Worm (Caenorhabditis elegans) whole organism, L4 larva: ENCODE measurements around the gene C31E10.6.
A peak's percentile ranks its signal among the peaks of the same experiment; 100 is the strongest.

Experiments
- F10B5.3 ChIP-seq: sonication (generic microtip); optimal IDR thresholded peaks from 2 replicates; lab custom pipeline; 2016; ENCODE audit warnings: mild to moderate bottlenecking, missing genetic modification characterization, missing compliant biosample characterization
- F37D6.2 ChIP-seq: sonication (generic microtip); optimal IDR thresholded peaks from 2 replicates; lab custom pipeline; 2016; ENCODE audit warnings: mild to moderate bottlenecking, missing genetic modification characterization, missing compliant biosample characterization
- R02D3.7 ChIP-seq: fragments of 150-350 bp; sonication (generic microtip); optimal IDR thresholded peaks from 3 replicates; lab custom pipeline; 2014; ENCODE audit warnings: missing biosample characterization, missing genetic modification characterization
- T26A8.4 ChIP-seq: fragments of 200-800 bp; sonication (Bioruptor generic); IDR thresholded peaks from 2 replicates; pipeline ENCODE4 v1.3.6; 2022; ENCODE audit warnings: missing genetic modification characterization, missing compliant biosample characterization
- ZK546.5 ChIP-seq, 2 experiments: sonication (generic microtip); optimal IDR thresholded peaks; 2 replicates each; lab custom pipeline; 2017; ENCODE audit warnings: missing biosample characterization in 2 of 2, missing genetic modification characterization in 2 of 2
- aha-1 ChIP-seq: fragments of 150-350 bp; peaks from one replicate; lab custom pipeline; 2014; ENCODE audit warnings: missing biosample characterization, missing genetic modification characterization
- ceh-28 ChIP-seq: fragments of 150-350 bp; optimal IDR thresholded peaks from 2 replicates; lab custom pipeline; 2014; ENCODE audit warnings: missing biosample characterization, missing genetic modification reagents, missing genetic modification characterization
- ceh-44 ChIP-seq: fragments of 200-800 bp; sonication (Bioruptor generic); IDR thresholded peaks from 2 replicates; pipeline ENCODE4 v1.3.6; 2022; ENCODE audit warnings: missing genetic modification reagents, missing genetic modification characterization, missing compliant biosample characterization
- ceh-62 ChIP-seq: sonication (generic microtip); optimal IDR thresholded peaks from 2 replicates; lab custom pipeline; 2017; ENCODE audit warnings: missing biosample characterization, missing genetic modification characterization
- ces-1 ChIP-seq: fragments of 150-350 bp; sonication (generic microtip); optimal IDR thresholded peaks from 4 replicates; lab custom pipeline; 2014; ENCODE audit warnings: missing biosample characterization, missing genetic modification reagents, missing genetic modification characterization
- daf-16 ChIP-seq, 3 experiments: sonication (generic microtip); optimal IDR thresholded peaks; 2 replicates each; lab custom pipeline; 2016 to 2017; ENCODE audit warnings: missing genetic modification characterization in 3 of 3, missing genetic modification reagents in 3 of 3, mild to moderate bottlenecking in 2 of 3, missing compliant biosample characterization in 2 of 3, missing biosample characterization in 1 of 3, moderate library complexity in 1 of 3
- dmd-6 ChIP-seq: fragments of 200-800 bp; sonication (Bioruptor generic); IDR thresholded peaks from 2 replicates; pipeline ENCODE4 v1.3.6; 2022; ENCODE audit warnings: missing genetic modification reagents, missing genetic modification characterization, missing compliant biosample characterization
- dve-1 ChIP-seq: sonication (generic microtip); optimal IDR thresholded peaks from 2 replicates; lab custom pipeline; 2017; ENCODE audit warnings: antibody characterized with exemption, mild to moderate bottlenecking, missing genetic modification characterization, missing compliant biosample characterization; ENCODE audit not compliant: insufficient read depth
- fkh-10 ChIP-seq: fragments of 150-350 bp; optimal IDR thresholded peaks from 2 replicates; lab custom pipeline; 2014; ENCODE audit warnings: missing biosample characterization, missing genetic modification reagents, missing genetic modification characterization
- hif-1 ChIP-seq, 2 experiments: sonication (generic microtip); optimal IDR thresholded peaks; 2 replicates each; lab custom pipeline; 2016 to 2017; ENCODE audit warnings: missing compliant biosample characterization in 2 of 2, missing genetic modification characterization in 2 of 2, missing genetic modification reagents in 2 of 2, missing genotype in 2 of 2, mild to moderate bottlenecking in 1 of 2
- hlh-11 ChIP-seq: fragments of 200-800 bp; sonication (Bioruptor generic); optimal IDR thresholded peaks from 2 replicates; lab custom pipeline; 2018; ENCODE audit warnings: mild to moderate bottlenecking, missing genetic modification characterization, missing compliant biosample characterization
- hlh-30 ChIP-seq: sonication (generic microtip); optimal IDR thresholded peaks from 2 replicates; lab custom pipeline; 2017; ENCODE audit warnings: antibody characterized with exemption, mild to moderate bottlenecking, missing genetic modification characterization, missing compliant biosample characterization; ENCODE audit not compliant: insufficient read depth
- hmg-1.1 ChIP-seq: fragments of 200-800 bp; sonication (Bioruptor generic); IDR thresholded peaks from 2 replicates; pipeline ENCODE4 v1.3.6; 2022; ENCODE audit warnings: missing genetic modification reagents, missing genetic modification characterization, missing compliant biosample characterization
- jun-1 ChIP-seq: fragments of 150-350 bp; optimal IDR thresholded peaks from 2 replicates; lab custom pipeline; 2014; ENCODE audit warnings: missing biosample characterization, missing genetic modification reagents, missing genetic modification characterization
- lin-39 ChIP-seq: fragments of 150-350 bp; optimal IDR thresholded peaks from 2 replicates; lab custom pipeline; 2014; ENCODE audit warnings: missing biosample characterization, missing genetic modification reagents, missing genetic modification characterization
- lir-3 ChIP-seq: sonication (generic microtip); optimal IDR thresholded peaks from 2 replicates; lab custom pipeline; 2016; ENCODE audit warnings: mild to moderate bottlenecking, missing genetic modification characterization, missing compliant biosample characterization
- lsy-2 ChIP-seq, 2 experiments: fragments of 150-350 bp in 1 of 2; sonication (generic microtip) in 1 of 2; optimal IDR thresholded peaks; 2 replicates each; lab custom pipeline; 2014 to 2017; ENCODE audit warnings: missing biosample characterization in 2 of 2, missing genetic modification characterization in 2 of 2
- mdl-1 ChIP-seq, 2 experiments: fragments of 150-350 bp in 1 of 2; sonication (generic microtip) in 1 of 2; optimal IDR thresholded peaks; 2 replicates each; lab custom pipeline; 2014 to 2017; ENCODE audit warnings: missing biosample characterization in 2 of 2, missing genetic modification characterization in 2 of 2
- mep-1 ChIP-seq: fragments of 150-350 bp; sonication (generic microtip); optimal IDR thresholded peaks from 3 replicates; lab custom pipeline; 2014; ENCODE audit warnings: missing biosample characterization, missing genetic modification characterization
- mes-2 ChIP-seq: sonication (generic microtip); optimal IDR thresholded peaks from 2 replicates; lab custom pipeline; 2016; ENCODE audit warnings: missing genotype, mild to moderate bottlenecking, missing genetic modification characterization, missing compliant biosample characterization; ENCODE audit not compliant: poor library complexity, severe bottlenecking
- mxl-3 ChIP-seq: fragments of 200-800 bp; sonication (Bioruptor generic); optimal IDR thresholded peaks from 2 replicates; lab custom pipeline; 2018; ENCODE audit warnings: mild to moderate bottlenecking, missing genetic modification characterization, missing compliant biosample characterization
- nhr-102 ChIP-seq: sonication (generic microtip); optimal IDR thresholded peaks from 2 replicates; lab custom pipeline; 2016; ENCODE audit warnings: mild to moderate bottlenecking, missing genetic modification characterization, moderate library complexity, missing compliant biosample characterization
- nhr-25 ChIP-seq: sonication (generic microtip); optimal IDR thresholded peaks from 2 replicates; lab custom pipeline; 2017; ENCODE audit warnings: missing genetic modification characterization, mild to moderate bottlenecking, missing compliant biosample characterization, antibody characterized with exemption, moderate library complexity, borderline replicate concordance; ENCODE audit not compliant: insufficient read depth
- nhr-28 ChIP-seq: fragments of 150-350 bp; optimal IDR thresholded peaks from 2 replicates; lab custom pipeline; 2014; ENCODE audit warnings: missing biosample characterization, missing genetic modification characterization
- nhr-6 ChIP-seq: fragments of 150-350 bp; optimal IDR thresholded peaks from 2 replicates; lab custom pipeline; 2014; ENCODE audit warnings: missing biosample characterization, missing genetic modification characterization
- php-3 ChIP-seq: fragments of 200-800 bp; sonication (Bioruptor generic); IDR thresholded peaks from 2 replicates; pipeline ENCODE4 v1.3.6; 2022; ENCODE audit warnings: missing genetic modification reagents, missing genetic modification characterization, missing compliant biosample characterization
- pqm-1 ChIP-seq: sonication (generic microtip); optimal IDR thresholded peaks from 2 replicates; lab custom pipeline; 2017; ENCODE audit warnings: missing biosample characterization, missing genetic modification characterization
- rbr-2 ChIP-seq: sonication (generic microtip); optimal IDR thresholded peaks from 2 replicates; lab custom pipeline; 2016; ENCODE audit warnings: missing genotype, missing genetic modification characterization, missing compliant biosample characterization
- saeg-2 ChIP-seq: fragments of 200-800 bp; sonication (Bioruptor generic); IDR thresholded peaks from 2 replicates; pipeline ENCODE4 v1.3.6; 2022; ENCODE audit warnings: missing genetic modification reagents, missing genetic modification characterization, missing compliant biosample characterization
- snpc-1.2 ChIP-seq: fragments of 200-800 bp; sonication (Bioruptor generic); IDR thresholded peaks from 2 replicates; pipeline ENCODE4 v1.3.6; 2022; ENCODE audit warnings: missing genetic modification reagents, missing genetic modification characterization, missing compliant biosample characterization
- spr-1 ChIP-seq: sonication (generic microtip); optimal IDR thresholded peaks from 2 replicates; lab custom pipeline; 2016; ENCODE audit warnings: mild to moderate bottlenecking, missing genetic modification characterization, missing compliant biosample characterization
- unc-130 ChIP-seq: sonication (generic microtip); optimal IDR thresholded peaks from 2 replicates; lab custom pipeline; 2016; ENCODE audit warnings: missing genetic modification reagents, missing genetic modification characterization, missing compliant biosample characterization
- unc-62 ChIP-seq, 3 experiments: fragments of 150-350 bp in 1 of 3; sonication (generic microtip); optimal IDR thresholded peaks in 2 of 3; peaks in 1 of 3; 1 replicate in 1 of 3; 2 replicates in 2 of 3; lab custom pipeline; 2014 to 2017; ENCODE audit warnings: missing biosample characterization in 3 of 3, missing genetic modification characterization in 3 of 3, missing genetic modification reagents in 3 of 3, missing genotype in 1 of 3
- zip-2 ChIP-seq: fragments of 150-350 bp; optimal IDR thresholded peaks from 2 replicates; lab custom pipeline; 2014; ENCODE audit warnings: missing biosample characterization, missing genetic modification characterization
- ztf-7 ChIP-seq: fragments of 150-350 bp; optimal IDR thresholded peaks from 2 replicates; lab custom pipeline; 2014; ENCODE audit warnings: missing biosample characterization, missing genetic modification characterization

The C31E10.6 gene

ce11 chrX:13975314-13975713, 20.8 kb upstream of the C31E10.6 start, which contains the start of gene F48F7.5 (continued):
- no peak for TF ChIP-seq nhr-25 (tag; lab: Kevin White, UChicago)
- TF ChIP-seq mdl-1 (tag; optimal IDR thresholded peaks at IDR 0.05; lab: Kevin White, UChicago), result peak in 1 of 2 experiments; percentile 79
- TF ChIP-seq R02D3.7, result no peak
- peak; percentile 27 for TF ChIP-seq mes-2 (tag; lab: Kevin White, UChicago)
- no peak for TF ChIP-seq F37D6.2
- no peak for TF ChIP-seq ztf-7 (tag; lab: Kevin White, UChicago)
- TF ChIP-seq nhr-102 (tag; lab: Kevin White, UChicago), result no peak

- peak; percentile 18 for TF ChIP-seq mep-1 (tag; lab: Kevin White, UChicago)
- no peak for TF ChIP-seq F10B5.3 (tag; lab: Kevin White, UChicago)
- TF ChIP-seq ZK546.5 (tag; optimal IDR thresholded peaks at IDR 0.05; lab: Kevin White, UChicago), result no peak
- TF ChIP-seq php-3, result no peak
- TF ChIP-seq nhr-6 (tag; lab: Kevin White, UChicago), result peak; percentile 34
- TF ChIP-seq mes-2 (tag; lab: Kevin White, UChicago), result peak; percentile 58
- no peak for TF ChIP-seq jun-1 (tag; lab: Kevin White, UChicago)
- TF ChIP-seq saeg-2 (GFP tag; lab: Robert Waterston, UW), result no peak
- peak in 1 of 2 experiments; percentile 72 for TF ChIP-seq mdl-1 (tag; optimal IDR thresholded peaks at IDR 0.05; lab: Kevin White, UChicago)
- no peak for TF ChIP-seq T26A8.4 (GFP tag; lab: Robert Waterston, UW)
- peak; percentile 50 for TF ChIP-seq aha-1
- peak in 1 of 2 experiments; percentile 48 for TF ChIP-seq lsy-2 (tag; optimal IDR thresholded peaks at IDR 0.05; lab: Kevin White, UChicago)
- TF ChIP-seq dmd-6, result 0 out of 2 replicates have a peak, but pooled peaks have one; percentile 8
- TF ChIP-seq ceh-44 (GFP tag; lab: Robert Waterston, UW), result no peak
- no peak for TF ChIP-seq ces-1
- TF ChIP-seq unc-62 (GFP tag; optimal IDR thresholded peaks at IDR 0.05 in 1 of 2; lab: Kevin White, UChicago), result peak in 1 of 2 experiments; percentile 98
- no peak for TF ChIP-seq unc-62 (tag; optimal IDR thresholded peaks at IDR 0.05; lab: Kevin White, UChicago)
- TF ChIP-seq rbr-2, result peak; percentile 39
- TF ChIP-seq pqm-1, result no peak
- peak; percentile 39 for TF ChIP-seq dve-1 (tag; lab: Kevin White, UChicago)
- TF ChIP-seq spr-1, result no peak
- TF ChIP-seq fkh-10 (GFP tag; lab: Kevin White, UChicago), result no peak
- no peak for TF ChIP-seq unc-130
- TF ChIP-seq nhr-28, result peak; percentile 23
- TF ChIP-seq hmg-1.1 (GFP tag; lab: Robert Waterston, UW), result peak; percentile 62
- no peak for TF ChIP-seq lir-3 (tag; lab: Kevin White, UChicago)
- no peak for TF ChIP-seq ceh-62 (tag; lab: Kevin White, UChicago)
- TF ChIP-seq daf-16 (GFP tag; optimal IDR thresholded peaks at IDR 0.05; lab: Kevin White, UChicago), result no peak
- TF ChIP-seq daf-16 (tag; optimal IDR thresholded peaks at IDR 0.05; lab: Kevin White, UChicago), result peak; percentile 64
- no peak for TF ChIP-seq zip-2 (tag; lab: Kevin White, UChicago)
- TF ChIP-seq lin-39 (tag; lab: Kevin White, UChicago), result no peak
- TF ChIP-seq mxl-3 (GFP tag; lab: Kevin White, UChicago), result peak; percentile 33
- peak in 1 of 2 experiments; percentile 31 for TF ChIP-seq hif-1 (tag; optimal IDR thresholded peaks at IDR 0.05; lab: Kevin White, UChicago)
- TF ChIP-seq hlh-11 (tag; lab: Kevin White, UChicago), result peak; percentile 40
- peak; percentile 48 for TF ChIP-seq hlh-30
- no peak for TF ChIP-seq R02D3.7
- peak; percentile 18 for TF ChIP-seq ceh-28 (tag; lab: Kevin White, UChicago)
- TF ChIP-seq snpc-1.2 (GFP tag; lab: Robert Waterston, UW), result no peak
- TF ChIP-seq, all 104 proteins: peak for 18
Measured at ce11 chrX:13977439-13978118, 18.6 kb upstream of the C31E10.6 start, which contains the start of gene F48F7.6. TSS of gene F48F7.6 (plus strand) at chrX:13977829.
